Worm (Caenorhabditis elegans) whole organism, L2 larva: ENCODE results near the gene wrt-10.
A peak's percentile ranks its signal among the peaks of the same experiment; 100 is the strongest.

Source experiments
- C34F6.9 ChIP-seq: fragments of 150-350 bp; optimal IDR thresholded peaks from 2 replicates; lab custom pipeline; 2014; ENCODE audit warnings: missing biosample characterization, missing genetic modification characterization
- F13H6.1 ChIP-seq: sonication (generic microtip); optimal IDR thresholded peaks from 2 replicates; lab custom pipeline; 2016; ENCODE audit warnings: missing genetic modification characterization, missing compliant biosample characterization
- R02D3.7 ChIP-seq: fragments of 150-350 bp; optimal IDR thresholded peaks from 2 replicates; lab custom pipeline; 2014; ENCODE audit warnings: missing biosample characterization, missing genetic modification characterization
- Y55F3AM.14 ChIP-seq: fragments of 200-800 bp; sonication (Bioruptor generic); optimal IDR thresholded peaks from 2 replicates; lab custom pipeline; 2018; ENCODE audit warnings: mild to moderate bottlenecking, missing genetic modification characterization, missing compliant biosample characterization
- ZK546.5 ChIP-seq: sonication (generic microtip); optimal IDR thresholded peaks from 2 replicates; lab custom pipeline; 2017; ENCODE audit warnings: missing biosample characterization, missing genetic modification characterization
- alr-1 ChIP-seq: fragments of 150-350 bp; optimal IDR thresholded peaks from 2 replicates; lab custom pipeline; 2014; ENCODE audit warnings: missing biosample characterization, missing genetic modification characterization
- aly-2 ChIP-seq: fragments of 150-350 bp; optimal IDR thresholded peaks from 2 replicates; lab custom pipeline; 2014; ENCODE audit warnings: missing biosample characterization, missing genetic modification characterization
- ama-1 ChIP-seq: fragments of 150-350 bp; optimal IDR thresholded peaks from 2 replicates; lab custom pipeline; 2018; ENCODE audit warnings: inconsistent platforms
- blmp-1 ChIP-seq: sonication (generic microtip); optimal IDR thresholded peaks from 2 replicates; lab custom pipeline; 2017; ENCODE audit warnings: missing genetic modification characterization, mild to moderate bottlenecking, missing compliant biosample characterization, antibody characterized with exemption, moderate library complexity; ENCODE audit not compliant: insufficient read depth
- ceh-82 ChIP-seq: fragments of 150-350 bp; optimal IDR thresholded peaks from 2 replicates; lab custom pipeline; 2014; ENCODE audit warnings: missing biosample characterization, missing genetic modification characterization
- crh-2 ChIP-seq: sonication (generic microtip); optimal IDR thresholded peaks from 2 replicates; lab custom pipeline; 2017; ENCODE audit warnings: missing biosample characterization, missing genetic modification characterization
- dmd-4 ChIP-seq: sonication (generic microtip); optimal IDR thresholded peaks from 2 replicates; lab custom pipeline; 2017; ENCODE audit warnings: missing biosample characterization, missing genetic modification characterization
- egl-27 ChIP-seq: sonication (generic microtip); optimal IDR thresholded peaks from 3 replicates; lab custom pipeline; 2017; ENCODE audit warnings: missing biosample characterization, missing genetic modification reagents, missing genetic modification characterization
- elt-1 ChIP-seq: fragments of 150-350 bp; optimal IDR thresholded peaks from 2 replicates; lab custom pipeline; 2014; ENCODE audit warnings: missing biosample characterization, missing genetic modification characterization
- elt-3 ChIP-seq: sonication (generic microtip); optimal IDR thresholded peaks from 2 replicates; lab custom pipeline; 2017; ENCODE audit warnings: missing biosample characterization, missing genetic modification characterization
- fos-1 ChIP-seq: fragments of 150-350 bp; optimal IDR thresholded peaks from 2 replicates; lab custom pipeline; 2014; ENCODE audit warnings: missing biosample characterization, missing genetic modification characterization
- gmeb-1 ChIP-seq: fragments of 150-350 bp; optimal IDR thresholded peaks from 2 replicates; lab custom pipeline; 2014; ENCODE audit warnings: missing biosample characterization, missing genetic modification characterization
- lin-11 ChIP-seq: fragments of 150-350 bp; sonication (generic microtip); optimal IDR thresholded peaks from 2 replicates; lab custom pipeline; 2014; ENCODE audit warnings: missing biosample characterization, missing genetic modification characterization, inconsistent platforms, mixed read lengths
- lin-13 ChIP-seq: fragments of 150-350 bp; optimal IDR thresholded peaks from 2 replicates; lab custom pipeline; 2014; ENCODE audit warnings: missing biosample characterization, missing genetic modification reagents, missing genetic modification characterization
- lin-39 ChIP-seq: fragments of 150-350 bp; optimal IDR thresholded peaks from 2 replicates; lab custom pipeline; 2014; ENCODE audit warnings: missing biosample characterization, missing genetic modification reagents, missing genetic modification characterization
- mab-5 ChIP-seq: fragments of 150-350 bp; optimal IDR thresholded peaks from 2 replicates; lab custom pipeline; 2014; ENCODE audit warnings: missing biosample characterization, missing genetic modification characterization
- mbf-1 ChIP-seq: sonication (generic microtip); optimal IDR thresholded peaks from 2 replicates; lab custom pipeline; 2017; ENCODE audit warnings: missing biosample characterization, missing genetic modification characterization
- mdl-1 ChIP-seq, 2 experiments: fragments of 150-350 bp in 1 of 2; sonication (generic microtip) in 1 of 2; optimal IDR thresholded peaks; 2 replicates each; lab custom pipeline; 2017; ENCODE audit warnings: missing biosample characterization in 2 of 2, missing genetic modification characterization in 2 of 2
- nhr-10 ChIP-seq: sonication (generic microtip); optimal IDR thresholded peaks from 2 replicates; lab custom pipeline; 2017; ENCODE audit warnings: missing biosample characterization, missing genetic modification characterization
- nhr-11 ChIP-seq: fragments of 150-350 bp; optimal IDR thresholded peaks from 2 replicates; lab custom pipeline; 2014; ENCODE audit warnings: missing biosample characterization, missing genetic modification characterization
- nhr-12 ChIP-seq: fragments of 150-350 bp; optimal IDR thresholded peaks from 2 replicates; lab custom pipeline; 2014; ENCODE audit warnings: missing biosample characterization, missing genetic modification characterization
- nhr-129 ChIP-seq: fragments of 150-350 bp; optimal IDR thresholded peaks from 2 replicates; lab custom pipeline; 2014; ENCODE audit warnings: missing biosample characterization, missing genetic modification characterization
- nhr-21 ChIP-seq: fragments of 150-350 bp; optimal IDR thresholded peaks from 2 replicates; lab custom pipeline; 2014; ENCODE audit warnings: missing biosample characterization, missing genetic modification characterization
- nhr-237 ChIP-seq: fragments of 150-350 bp; optimal IDR thresholded peaks from 2 replicates; lab custom pipeline; 2014; ENCODE audit warnings: missing biosample characterization, missing genetic modification characterization
- nhr-25 ChIP-seq: fragments of 150-350 bp; sonication (generic microtip); optimal IDR thresholded peaks from 3 replicates; lab custom pipeline; 2014; ENCODE audit warnings: missing biosample characterization, missing genetic modification characterization
- nhr-6 ChIP-seq: fragments of 150-350 bp; optimal IDR thresholded peaks from 2 replicates; lab custom pipeline; 2014; ENCODE audit warnings: missing biosample characterization, missing genetic modification characterization
- nhr-77 ChIP-seq: fragments of 150-350 bp; optimal IDR thresholded peaks from 2 replicates; lab custom pipeline; 2014; ENCODE audit warnings: missing biosample characterization, missing genetic modification characterization
- peb-1 ChIP-seq: fragments of 150-350 bp; optimal IDR thresholded peaks from 2 replicates; lab custom pipeline; 2014; ENCODE audit warnings: missing biosample characterization, missing genetic modification characterization
- sem-4 ChIP-seq: fragments of 150-350 bp; optimal IDR thresholded peaks from 2 replicates; lab custom pipeline; 2014; ENCODE audit warnings: missing biosample characterization, missing genetic modification reagents, missing genetic modification characterization
- skn-1 ChIP-seq: sonication (generic microtip); optimal IDR thresholded peaks from 2 replicates; lab custom pipeline; 2017; ENCODE audit warnings: missing biosample characterization, missing genetic modification characterization
- sma-3 ChIP-seq: sonication (generic microtip); optimal IDR thresholded peaks from 2 replicates; lab custom pipeline; 2016; ENCODE audit warnings: missing genetic modification reagents, missing genetic modification characterization, missing compliant biosample characterization
- sma-9 ChIP-seq, 2 experiments: fragments of 150-350 bp in 1 of 2; sonication (generic microtip) in 1 of 2; optimal IDR thresholded peaks; 2 replicates each; lab custom pipeline; 2014 to 2016; ENCODE audit warnings: missing genetic modification characterization in 2 of 2, mild to moderate bottlenecking in 1 of 2, missing biosample characterization in 1 of 2, missing compliant biosample characterization in 1 of 2, missing genetic modification reagents in 1 of 2, moderate library complexity in 1 of 2
- snpc-4 ChIP-seq: fragments of 150-350 bp; optimal IDR thresholded peaks from 2 replicates; lab custom pipeline; 2014; ENCODE audit warnings: missing biosample characterization, missing genetic modification characterization
- unc-39 ChIP-seq: fragments of 150-350 bp; optimal IDR thresholded peaks from 2 replicates; lab custom pipeline; 2014; ENCODE audit warnings: missing biosample characterization, missing genetic modification characterization
- unc-55 ChIP-seq: fragments of 150-350 bp; sonication (generic microtip); optimal IDR thresholded peaks from 3 replicates; lab custom pipeline; 2014; ENCODE audit warnings: missing biosample characterization, missing genetic modification reagents, missing genetic modification characterization
- unc-62 ChIP-seq: fragments of 150-350 bp; optimal IDR thresholded peaks from 2 replicates; lab custom pipeline; 2014; ENCODE audit warnings: missing biosample characterization, missing genetic modification reagents, missing genetic modification characterization
- ztf-1 ChIP-seq: fragments of 200-800 bp; sonication (Bioruptor generic); conservative IDR thresholded peaks from 2 replicates; pipeline ENCODE4 v1.3.6; 2022; ENCODE audit warnings: missing genetic modification characterization, missing compliant biosample characterization
- ztf-11 ChIP-seq: sonication (generic microtip); optimal IDR thresholded peaks from 2 replicates; lab custom pipeline; 2017; ENCODE audit warnings: missing biosample characterization, missing genetic modification characterization
- ztf-4 ChIP-seq: fragments of 150-350 bp; optimal IDR thresholded peaks from 2 replicates; lab custom pipeline; 2014; ENCODE audit warnings: missing biosample characterization, missing genetic modification characterization

wrt-10 gene

ce11 chrII:7534934-7535333 lies 571 bp upstream of the wrt-10 start, which contains the start of gene ZK1290.13:
TSS of gene ZK1290.13 (plus strand) at chrII:7535006.
- TF ChIP-seq ceh-82 (tag; lab: Kevin White, UChicago) (no peak), mbf-1 (tag; lab: Kevin White, UChicago) (no peak), ztf-11 (tag; lab: Kevin White, UChicago) (no peak), elt-3 (tag; lab: Kevin White, UChicago) (no peak), lin-11 (tag; lab: Kevin White, UChicago) (no peak), blmp-1 (no peak), fos-1 (peak; percentile 70), nhr-129 (tag; lab: Kevin White, UChicago) (no peak), crh-2 (tag; lab: Kevin White, UChicago) (peak; percentile 14), alr-1 (tag; lab: Kevin White, UChicago) (no peak), unc-62 (no peak)
- TF ChIP-seq, all 48 proteins: peak for 2

- TF ChIP-seq lin-13 (GFP tag; lab: Kevin White, UChicago): no peak
- TF ChIP-seq nhr-21 (tag; lab: Kevin White, UChicago): peak; percentile 51
- no peak for TF ChIP-seq aly-2
- TF ChIP-seq sma-9 (GFP tag; optimal IDR thresholded peaks at IDR 0.05; lab: Kevin White, UChicago): peak; percentile 54
- TF ChIP-seq sma-9 (tag; optimal IDR thresholded peaks at IDR 0.05; lab: Kevin White, UChicago): no peak
- TF ChIP-seq nhr-25 (tag; lab: Kevin White, UChicago): peak; percentile 29
- TF ChIP-seq ztf-11 (tag; lab: Kevin White, UChicago): no peak
- TF ChIP-seq sem-4 (tag; lab: Kevin White, UChicago): no peak
Measured at ce11 chrII:7531478-7531877, 2.9 kb downstream of the wrt-10 start.

ce11 chrII:7530944-7531343 lies 3.4 kb downstream of the wrt-10 start, which contains the start of gene wrt-1:
TSS of gene wrt-1 (plus strand) at chrII:7530996.
- TF ChIP-seq nhr-11 (tag; lab: Kevin White, UChicago): no peak
- no peak for TF ChIP-seq C34F6.9 (tag; lab: Kevin White, UChicago)
- no peak for TF ChIP-seq egl-27 (tag; lab: Kevin White, UChicago)
- TF ChIP-seq blmp-1: peak; percentile 5
- TF ChIP-seq peb-1 (tag; lab: Kevin White, UChicago): no peak
- no peak for TF ChIP-seq sma-3 (GFP tag; lab: Kevin White, UChicago)
- TF ChIP-seq gmeb-1 (tag; lab: Kevin White, UChicago): no peak
- no peak for TF ChIP-seq nhr-10 (tag; lab: Kevin White, UChicago)
- no peak for TF ChIP-seq mbf-1 (tag; lab: Kevin White, UChicago)
- no peak for TF ChIP-seq R02D3.7 (tag; lab: Kevin White, UChicago)
- TF ChIP-seq nhr-21 (tag; lab: Kevin White, UChicago): peak; percentile 12
- no peak for TF ChIP-seq mab-5

- no peak for TF ChIP-seq nhr-237
- no peak for TF ChIP-seq lin-11 (tag; lab: Kevin White, UChicago)
- TF ChIP-seq F13H6.1 (tag; lab: Kevin White, UChicago): peak; percentile 95
- TF ChIP-seq ztf-4 (tag; lab: Kevin White, UChicago): peak; percentile 84
- TF ChIP-seq nhr-21 (tag; lab: Kevin White, UChicago): peak; percentile 94
- peak; percentile 18 for TF ChIP-seq snpc-4
- TF ChIP-seq ztf-1: no peak
- TF ChIP-seq nhr-12 (tag; lab: Kevin White, UChicago): no peak
- TF ChIP-seq unc-62: peak; percentile 18
- no peak for TF ChIP-seq ama-1 (lab: Kevin White, UChicago)
- peak; percentile 62 for TF ChIP-seq skn-1
- peak; percentile 27 for TF ChIP-seq mab-5
- TF ChIP-seq R02D3.7 (tag; lab: Kevin White, UChicago): no peak
- no peak for TF ChIP-seq elt-1 (tag; lab: Kevin White, UChicago)
- no peak for TF ChIP-seq elt-3 (tag; lab: Kevin White, UChicago)
- peak; percentile 68 for TF ChIP-seq unc-55 (GFP tag; lab: Kevin White, UChicago)
- TF ChIP-seq C34F6.9 (tag; lab: Kevin White, UChicago): peak; percentile 96
- no peak for TF ChIP-seq ztf-11 (tag; lab: Kevin White, UChicago)
- peak; percentile 84 for TF ChIP-seq nhr-6 (tag; lab: Kevin White, UChicago)
- peak; percentile 79 for TF ChIP-seq sem-4 (tag; lab: Kevin White, UChicago)
- TF ChIP-seq ceh-82 (tag; lab: Kevin White, UChicago): no peak
- TF ChIP-seq blmp-1: peak; percentile 71
- peak; percentile 91 for TF ChIP-seq nhr-25 (tag; lab: Kevin White, UChicago)
- no peak for TF ChIP-seq unc-39 (tag; lab: Kevin White, UChicago)
- TF ChIP-seq sma-9 (GFP tag; optimal IDR thresholded peaks at IDR 0.05; lab: Kevin White, UChicago): peak; percentile 98
- TF ChIP-seq sma-9 (tag; optimal IDR thresholded peaks at IDR 0.05; lab: Kevin White, UChicago): peak; percentile 18
- TF ChIP-seq dmd-4 (tag; lab: Kevin White, UChicago): no peak
- no peak for TF ChIP-seq lin-39 (tag; lab: Kevin White, UChicago)
- peak; percentile 69 for TF ChIP-seq Y55F3AM.14 (GFP tag; lab: Kevin White, UChicago)
- TF ChIP-seq fos-1: peak; percentile 87
- no peak for TF ChIP-seq alr-1 (tag; lab: Kevin White, UChicago)
- peak; percentile 98 for TF ChIP-seq crh-2 (tag; lab: Kevin White, UChicago)
- no peak for TF ChIP-seq ZK546.5 (tag; lab: Kevin White, UChicago)
- no peak for TF ChIP-seq nhr-77 (tag; lab: Kevin White, UChicago)
- peak; percentile 93 for TF ChIP-seq nhr-129 (tag; lab: Kevin White, UChicago)
- TF ChIP-seq mdl-1 (tag; optimal IDR thresholded peaks at IDR 0.05; lab: Kevin White, UChicago): peak; percentile 74 to 90
Measured at ce11 chrII:7529078-7529683, 5.2 kb downstream of the wrt-10 start, which contains the start of gene ZK1290.5. TSS of gene ZK1290.5 (plus strand) at chrII:7529643.
